Fruit fly (Drosophila melanogaster): ENCODE measurements around the gene CG13895.
A peak's percentile ranks its signal among the peaks of the same experiment; 100 is the strongest.

CG13895 gene

dm6 chr3L:724518-725341 lies 16.7 kb upstream of the CG13895 start (continued):
- TF ChIP-seq CG10274 (GFP tag; optimal IDR thresholded peaks at IDR 0.05) (peak; percentile 66), sr (GFP tag; IDR thresholded peaks at IDR 0.05) (peak; percentile 79), nerfin-1 (tag; optimal IDR thresholded peaks at IDR 0.05) (peak; percentile 88), CG15479 (GFP tag; optimal IDR thresholded peaks at IDR 0.05) (peak; percentile 76), D (optimal IDR thresholded peaks at IDR 0.05) (no peak), D (GFP tag; optimal IDR thresholded peaks at IDR 0.05) (peak; percentile 97), esg (GFP tag; conservative IDR thresholded peaks at IDR 0.05) (peak; percentile 87), CG2202 (tag; optimal IDR thresholded peaks at IDR 0.05) (peak; percentile 99), CG6254 (GFP tag; optimal IDR thresholded peaks at IDR 0.05) (peak; percentile 95), salm (tag; optimal IDR thresholded peaks at IDR 0.05) (peak; percentile 94), CG9876 (GFP tag; optimal IDR thresholded peaks at IDR 0.05) (peak; percentile 76), Pdp1 (GFP tag; optimal IDR thresholded peaks at IDR 0.05) (peak; percentile 84 to 94), insv (GFP tag; optimal IDR thresholded peaks at IDR 0.05) (peak; percentile 10 to 26), Dll (GFP tag; IDR thresholded peaks at IDR 0.05; ENCODE audit: partially characterized antibody) (no peak), otp (GFP tag; IDR thresholded peaks at IDR 0.05) (peak; percentile 98), zf30C (GFP tag; optimal IDR thresholded peaks at IDR 0.05) (no peak), gcm2 (GFP tag; optimal IDR thresholded peaks at IDR 0.05) (peak; percentile 89), tap (tag; optimal IDR thresholded peaks at IDR 0.05) (peak; percentile 85), Dip2 (GFP tag; IDR thresholded peaks at IDR 0.05) (no peak), hth (optimal IDR thresholded peaks at IDR 0.05) (no peak), CG4328 (GFP tag; optimal IDR thresholded peaks at IDR 0.05) (peak; percentile 75), crp (GFP tag; optimal IDR thresholded peaks at IDR 0.05) (peak in 1 of 2 experiments; percentile 55), tup (GFP tag; optimal IDR thresholded peaks at IDR 0.05) (peak; percentile 82), CG33557 (GFP tag; optimal IDR thresholded peaks at IDR 0.05) (peak; percentile 99), chn (GFP tag; optimal IDR thresholded peaks at IDR 0.05) (peak; percentile 94), tio (GFP tag; optimal IDR thresholded peaks at IDR 0.05) (peak; percentile 92), CG16813 (GFP tag; IDR thresholded peaks at IDR 0.05; ENCODE audit: partially characterized antibody) (no peak), CG10209 (GFP tag; optimal IDR thresholded peaks at IDR 0.05) (peak; percentile 93), CG33213 (GFP tag; optimal IDR thresholded peaks at IDR 0.05) (peak; percentile 95), trh (GFP tag; optimal IDR thresholded peaks at IDR 0.05) (peak; percentile 89), nerfin-2 (GFP tag; IDR thresholded peaks at IDR 0.05; ENCODE audit: partially characterized antibody) (peak; percentile 40; the same call in 1 of the 2 replicates), dm (GFP tag; optimal IDR thresholded peaks at IDR 0.05) (peak; percentile 90), ci (GFP tag; IDR thresholded peaks at IDR 0.05) (peak; percentile 98), jing (GFP tag; optimal IDR thresholded peaks at IDR 0.05) (peak; percentile 78), ac (GFP tag; optimal IDR thresholded peaks at IDR 0.05) (peak; percentile 98), HHEX (GFP tag; optimal IDR thresholded peaks at IDR 0.05) (peak; percentile 86), Aef1 (GFP tag; IDR thresholded peaks at IDR 0.05) (peak; percentile 79), CG16863 (GFP tag; optimal IDR thresholded peaks at IDR 0.05) (peak; percentile 94), zen (tag; optimal IDR thresholded peaks at IDR 0.05) (peak; percentile 94), CG1602 (GFP tag; optimal IDR thresholded peaks at IDR 0.05) (peak; percentile 95), CrebB (tag; optimal IDR thresholded peaks at IDR 0.05) (peak; percentile 82), sd (tag; optimal IDR thresholded peaks at IDR 0.05) (no peak), CG7928 (GFP tag; optimal IDR thresholded peaks at IDR 0.05) (no peak), CG8478 (optimal IDR thresholded peaks at IDR 0.05) (no peak), fd3F (GFP tag; optimal IDR thresholded peaks at IDR 0.05) (peak; percentile 33), Nf-YB (GFP tag; optimal IDR thresholded peaks at IDR 0.05) (peak; percentile 80), CG8290 (GFP tag; optimal IDR thresholded peaks at IDR 0.05) (peak; percentile 98), CG8290 (tag; optimal IDR thresholded peaks at IDR 0.05) (peak; percentile 49 to 90), CG12942 (GFP tag; optimal IDR thresholded peaks at IDR 0.05) (peak; percentile 82)

Data from whole organism, embryonic.